Fruit fly (Drosophila melanogaster) S2 (cell line): ENCODE results near the gene Hacd1.

ENCODE experiments used
- CG8478 ChIP-seq: fragments of >200 bp; optimal IDR thresholded peaks from 2 replicates; lab custom pipeline; 2018
- CTCF ChIP-seq, 2 experiments: fragments of >200 bp; optimal IDR thresholded peaks; 2 replicates each; lab custom pipeline; 2018

Gene Hacd1

DNA sequence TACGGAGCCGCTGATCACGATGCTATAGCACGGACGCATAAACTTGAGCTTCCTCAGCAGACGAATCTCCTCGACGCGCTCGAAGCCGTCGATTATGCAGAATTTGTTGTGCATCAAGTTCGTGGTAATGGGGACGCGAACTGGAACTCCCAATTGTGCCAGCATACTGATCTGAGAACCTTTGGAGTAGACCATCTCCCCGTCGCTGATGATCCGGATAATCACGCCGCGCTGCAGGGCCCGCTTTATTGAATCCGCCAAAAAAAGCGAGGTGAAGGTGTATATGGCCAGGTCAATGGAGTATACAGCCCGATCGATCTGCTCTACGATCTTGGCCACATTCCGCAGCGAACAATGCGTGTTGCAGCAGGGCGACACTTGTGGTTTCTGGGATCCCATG is 12.9 kb downstream of the Hacd1 start:
- TF ChIP-seq CTCF (optimal IDR thresholded peaks at IDR 0.05; lab: Kevin White, UChicago) (no peak), CG8478 (lab: Kevin White, UChicago) (no peak)

DNA sequence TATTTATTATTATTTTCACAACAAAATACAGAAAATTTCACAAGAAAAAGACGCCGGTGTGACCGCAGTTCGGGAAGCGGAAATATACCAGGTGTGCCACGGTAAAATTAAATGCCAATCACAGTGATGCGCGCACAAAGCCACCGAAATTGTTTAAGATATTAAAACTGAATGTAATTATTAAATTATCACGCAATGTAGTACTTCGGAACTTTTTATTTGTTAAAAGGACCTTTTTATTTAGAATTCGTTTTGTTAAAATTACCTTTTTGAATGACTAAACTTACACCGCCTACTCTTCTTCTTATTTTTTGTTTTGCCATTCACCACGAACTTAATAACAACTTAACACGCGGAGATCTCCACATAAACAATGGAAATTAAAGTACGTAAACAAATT is 14.1 kb downstream of the Hacd1 start, which contains the start of the genes CG6686 and CG34163:
Gene CG6686, minus strand, starts transcription at position 95 of the 400 bp plus-strand sequence.
Gene CG34163, plus strand, starts transcription at position 326 of the 400 bp plus-strand sequence.
- no peak for TF ChIP-seq CG8478 (lab: Kevin White, UChicago)
- no peak for TF ChIP-seq CTCF (optimal IDR thresholded peaks at IDR 0.05; lab: Kevin White, UChicago)

DNA sequence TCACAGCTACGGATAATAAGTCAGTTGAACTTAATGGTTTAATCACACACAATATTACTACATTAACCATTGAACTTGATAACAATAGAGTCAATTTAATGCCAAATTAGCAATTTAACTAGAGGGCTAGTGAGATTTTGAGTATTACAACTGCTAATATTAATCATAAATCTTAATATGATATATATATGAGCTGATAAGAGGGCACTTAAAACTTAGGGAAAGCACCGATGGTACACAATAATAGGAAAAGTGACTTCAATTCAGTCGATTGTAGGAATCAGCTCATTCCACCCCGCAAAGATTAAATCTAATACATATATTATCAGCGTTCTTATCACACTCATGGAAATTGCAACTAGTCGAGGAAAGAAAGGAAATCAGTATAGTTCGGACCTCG is 20.9 kb downstream of the Hacd1 start, which contains the start of gene CG16965:
Gene CG16965, plus strand, starts transcription at position 382 of the 400 bp plus-strand sequence.
- TF ChIP-seq CTCF (optimal IDR thresholded peaks at IDR 0.05; lab: Kevin White, UChicago): no peak

DNA sequence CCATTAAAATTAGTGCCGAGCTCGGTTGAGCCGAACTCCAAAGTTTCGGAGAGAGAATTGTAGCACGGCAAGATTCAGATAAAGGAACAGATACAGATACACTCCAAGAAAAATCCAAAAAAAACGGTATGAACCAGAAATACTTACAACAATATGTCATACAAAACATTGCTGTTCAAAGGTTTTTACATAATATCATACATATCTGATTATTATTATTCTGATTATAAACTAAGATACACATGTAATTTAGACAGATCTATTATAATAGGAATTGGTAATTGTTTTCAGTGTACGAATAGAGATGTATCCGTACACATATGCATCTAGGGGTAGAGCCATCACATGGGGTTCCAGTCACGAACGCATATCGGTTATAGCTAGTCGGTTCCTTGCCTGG is 22.0 kb downstream of the Hacd1 start:
- no peak for TF ChIP-seq CG8478 (lab: Kevin White, UChicago)
- no peak for TF ChIP-seq CTCF (optimal IDR thresholded peaks at IDR 0.05; lab: Kevin White, UChicago)

DNA sequence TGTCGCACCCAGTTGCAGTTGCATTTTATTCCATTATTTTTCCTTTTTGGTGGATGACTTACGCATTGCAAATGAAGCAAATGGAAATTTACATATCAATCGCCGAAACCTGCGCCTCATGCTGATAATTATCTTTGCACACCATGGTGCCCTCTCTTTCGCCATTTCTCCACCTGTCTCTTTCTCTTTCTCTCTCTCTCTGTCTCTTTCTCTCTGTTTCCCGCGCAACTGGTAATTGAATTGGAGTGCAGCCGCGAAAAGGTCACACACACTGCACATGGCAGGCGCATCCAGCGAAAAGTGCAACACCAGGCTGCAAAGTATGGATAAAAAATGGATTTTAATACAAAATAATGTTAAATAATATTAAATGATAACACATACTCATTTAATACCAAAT is 24.3 kb downstream of the Hacd1 start:
- TF ChIP-seq CG8478 (lab: Kevin White, UChicago) (no peak), CTCF (optimal IDR thresholded peaks at IDR 0.05; lab: Kevin White, UChicago) (no peak)

DNA sequence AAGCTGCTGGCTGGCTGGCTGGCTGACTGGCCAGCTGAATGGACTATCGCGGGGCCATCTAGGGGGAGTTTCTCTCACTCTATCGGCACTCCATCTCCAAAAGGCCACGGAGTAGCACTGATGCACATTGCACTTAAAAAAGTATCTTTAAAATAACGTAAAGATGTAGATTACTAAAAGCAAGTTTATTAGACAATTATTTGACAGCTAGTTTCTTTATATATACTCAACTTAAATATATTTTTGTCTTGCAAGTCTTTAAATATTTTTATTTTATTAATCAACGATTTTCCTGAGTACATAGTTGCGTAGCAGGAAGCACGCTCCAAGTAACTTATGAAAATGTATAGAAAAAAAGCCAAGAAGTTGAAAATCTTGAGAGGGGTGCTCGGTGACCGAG is 25.1 kb downstream of the Hacd1 start:
- TF ChIP-seq CG8478 (lab: Kevin White, UChicago): no peak
- TF ChIP-seq CTCF (optimal IDR thresholded peaks at IDR 0.05; lab: Kevin White, UChicago): no peak

DNA sequence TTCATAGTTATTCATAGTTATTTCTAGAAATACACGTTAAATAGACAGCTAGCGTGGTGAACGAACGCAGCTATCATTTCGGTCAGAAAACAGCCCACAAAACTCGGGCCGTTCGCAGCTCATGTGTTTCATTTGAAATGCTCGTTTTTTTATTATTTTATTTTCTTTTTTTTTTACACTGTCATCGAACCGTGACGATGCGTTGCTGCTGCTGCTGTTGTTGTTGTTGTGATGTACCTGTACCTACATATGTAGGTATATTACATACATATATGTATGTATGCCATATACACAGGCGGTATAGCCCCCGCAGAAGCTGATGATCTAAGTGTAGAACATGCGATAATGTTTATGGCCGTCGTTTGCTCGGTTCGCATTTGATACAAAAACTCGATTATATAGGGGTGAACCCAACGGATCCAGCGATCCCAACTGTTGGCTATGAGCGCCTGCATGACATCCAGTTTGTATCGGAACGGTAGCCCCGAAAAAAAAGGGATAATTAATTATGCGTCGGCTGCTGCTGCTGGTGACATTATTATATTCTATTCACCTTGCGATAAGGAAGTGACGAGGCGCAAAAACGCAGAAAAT is 28.8 kb downstream of the Hacd1 start:
- TF ChIP-seq CTCF (optimal IDR thresholded peaks at IDR 0.05; lab: Kevin White, UChicago) (no peak), CG8478 (lab: Kevin White, UChicago) (no peak)

DNA sequence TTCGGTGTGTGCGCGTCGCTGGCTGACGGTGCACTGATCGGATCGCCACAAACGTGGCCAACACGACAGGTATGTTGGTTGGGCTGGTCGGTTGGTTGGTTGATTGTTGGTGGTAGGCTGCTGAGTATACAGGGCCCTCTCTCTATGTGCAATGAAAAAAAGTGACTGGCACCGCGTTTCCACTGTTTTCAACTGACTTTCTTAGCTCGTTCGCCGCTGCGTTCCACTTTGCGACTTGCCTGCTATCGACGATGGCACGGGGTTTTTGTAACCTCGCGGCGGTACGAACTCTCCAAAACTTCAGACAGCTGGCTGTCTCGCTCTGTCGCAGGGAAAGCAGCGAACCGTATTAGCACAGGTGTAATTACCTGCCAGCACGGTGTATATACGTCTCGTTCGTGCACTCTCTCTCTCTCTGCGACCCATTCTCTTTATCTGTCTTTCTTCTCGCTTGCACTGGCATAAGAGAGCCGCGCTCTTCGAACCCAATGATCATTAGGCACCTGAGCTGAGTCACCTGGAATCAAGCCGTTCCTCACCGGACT is 31.1 kb downstream of the Hacd1 start:
- TF ChIP-seq CTCF (optimal IDR thresholded peaks at IDR 0.05; lab: Kevin White, UChicago) (no peak), CG8478 (lab: Kevin White, UChicago) (no peak)

DNA sequence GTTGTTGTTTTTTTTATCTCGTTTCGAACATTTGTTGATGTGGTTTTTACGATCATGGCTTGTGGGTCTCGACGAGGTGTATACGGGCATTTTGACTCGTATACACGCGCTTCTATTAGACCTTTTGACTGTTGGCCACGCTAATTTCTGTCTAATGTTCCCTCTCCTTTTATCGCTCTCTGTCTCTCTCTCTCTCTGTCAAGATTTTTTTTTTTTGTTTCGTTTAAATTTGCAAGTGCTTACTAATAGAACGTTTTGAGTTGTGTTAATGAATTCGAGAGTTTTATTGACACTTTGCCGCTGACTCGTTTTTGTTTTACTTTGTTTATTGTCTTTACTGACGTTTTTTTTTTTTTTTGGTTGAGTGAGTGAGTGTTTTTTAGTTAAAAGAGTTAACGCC is 31.7 kb downstream of the Hacd1 start:
- TF ChIP-seq CTCF (optimal IDR thresholded peaks at IDR 0.05; lab: Kevin White, UChicago): no peak
- no peak for TF ChIP-seq CG8478 (lab: Kevin White, UChicago)

DNA sequence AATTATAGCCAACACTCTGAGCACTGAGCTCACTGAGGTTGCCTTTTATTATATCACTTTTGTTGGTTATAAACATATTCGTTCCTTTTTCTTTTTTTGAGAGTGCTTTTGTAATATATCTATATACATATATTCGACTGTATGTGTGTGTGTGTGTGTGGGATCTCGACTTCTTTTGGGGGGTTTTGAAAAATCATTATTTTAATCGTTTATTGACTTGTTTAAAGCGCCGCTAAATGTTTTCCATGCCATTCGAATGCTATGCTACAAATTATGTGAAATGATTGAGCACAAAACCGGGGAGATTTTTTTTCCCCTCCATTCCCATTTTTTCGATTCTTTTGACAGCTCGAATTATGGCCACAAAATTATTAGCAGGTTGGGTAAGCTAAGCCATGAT is 32.6 kb downstream of the Hacd1 start:
- TF ChIP-seq CG8478 (lab: Kevin White, UChicago) (no peak), CTCF (optimal IDR thresholded peaks at IDR 0.05; lab: Kevin White, UChicago) (no peak)

DNA sequence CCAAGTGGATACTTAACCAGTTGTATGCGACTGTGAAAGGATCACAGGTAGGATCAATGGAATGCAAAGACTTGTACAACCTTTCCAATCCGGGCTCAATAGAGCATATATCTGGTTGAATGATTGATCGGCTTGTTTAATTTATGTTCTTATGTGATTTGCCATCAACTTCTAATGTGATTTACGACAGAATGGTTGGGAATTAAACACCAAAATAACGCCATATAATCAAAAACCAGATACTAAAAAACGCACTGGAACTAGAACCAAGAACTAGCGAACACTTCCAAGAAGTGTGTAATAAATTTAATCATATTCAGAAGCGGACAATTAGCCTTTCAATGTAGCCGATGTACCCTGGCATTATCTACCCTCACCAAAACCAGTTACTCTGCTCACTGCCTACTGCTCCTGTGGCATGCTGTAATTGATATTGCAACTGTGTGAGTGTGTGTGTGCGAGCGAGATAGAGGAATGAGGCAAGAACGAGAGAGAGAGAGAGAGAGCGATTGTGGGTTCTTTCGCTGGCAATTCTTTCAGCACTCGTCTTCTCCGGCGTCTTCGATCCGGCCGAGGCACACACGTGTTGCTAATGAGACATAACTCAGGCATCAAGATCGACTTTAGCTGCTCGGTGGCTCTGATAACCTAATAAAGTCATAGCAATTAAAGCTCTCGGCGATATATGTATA is 33.3 kb downstream of the Hacd1 start:
- no peak for TF ChIP-seq CG8478 (lab: Kevin White, UChicago)
- TF ChIP-seq CTCF (optimal IDR thresholded peaks at IDR 0.05; lab: Kevin White, UChicago): no peak

DNA sequence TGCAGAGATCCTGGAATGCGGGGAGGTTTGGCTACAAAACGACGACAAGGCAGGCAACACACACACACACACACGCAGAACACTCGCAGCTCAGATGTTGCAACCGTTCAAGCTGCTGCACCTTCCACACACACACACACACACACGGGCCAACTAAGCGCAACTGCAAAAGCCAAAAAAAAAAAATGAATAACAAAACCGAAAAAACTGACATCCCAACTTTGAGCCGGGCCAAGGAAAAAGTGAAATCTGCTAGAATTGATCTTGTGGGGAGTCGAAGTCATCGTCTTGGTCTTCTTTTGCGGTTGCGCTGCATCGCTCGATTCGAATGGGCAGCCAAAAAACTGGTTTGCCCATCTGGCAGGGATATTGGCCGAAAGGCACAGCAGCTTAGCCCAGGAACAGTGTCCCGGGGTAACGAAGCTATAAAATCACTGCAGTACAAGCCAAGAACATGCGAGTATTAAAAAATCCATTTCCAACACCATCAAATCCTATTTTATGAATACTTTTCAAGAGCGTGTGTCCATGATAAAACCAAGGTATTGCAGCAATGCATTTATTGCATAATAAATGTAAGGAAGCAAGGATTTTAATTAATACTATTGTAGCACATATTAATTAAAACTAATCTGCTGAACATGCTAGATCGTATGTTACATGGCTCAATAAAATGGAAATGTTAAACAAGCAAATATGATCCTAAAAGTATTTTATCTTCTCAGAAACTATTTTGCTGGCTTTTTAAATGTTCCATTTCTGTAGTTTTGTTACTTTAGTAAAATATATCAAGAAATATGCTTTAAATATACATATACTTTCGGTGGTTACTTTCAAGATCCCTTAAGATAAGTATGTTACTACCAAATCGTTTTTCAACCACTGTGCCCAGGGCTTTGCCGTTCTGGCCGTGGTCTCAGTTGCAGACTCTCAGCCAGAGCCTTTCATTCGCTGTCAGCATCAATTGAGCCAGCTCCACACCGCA is 36.2 kb downstream of the Hacd1 start:
- TF ChIP-seq CG8478 (lab: Kevin White, UChicago) (no peak), CTCF (optimal IDR thresholded peaks at IDR 0.05; lab: Kevin White, UChicago) (no peak)

DNA sequence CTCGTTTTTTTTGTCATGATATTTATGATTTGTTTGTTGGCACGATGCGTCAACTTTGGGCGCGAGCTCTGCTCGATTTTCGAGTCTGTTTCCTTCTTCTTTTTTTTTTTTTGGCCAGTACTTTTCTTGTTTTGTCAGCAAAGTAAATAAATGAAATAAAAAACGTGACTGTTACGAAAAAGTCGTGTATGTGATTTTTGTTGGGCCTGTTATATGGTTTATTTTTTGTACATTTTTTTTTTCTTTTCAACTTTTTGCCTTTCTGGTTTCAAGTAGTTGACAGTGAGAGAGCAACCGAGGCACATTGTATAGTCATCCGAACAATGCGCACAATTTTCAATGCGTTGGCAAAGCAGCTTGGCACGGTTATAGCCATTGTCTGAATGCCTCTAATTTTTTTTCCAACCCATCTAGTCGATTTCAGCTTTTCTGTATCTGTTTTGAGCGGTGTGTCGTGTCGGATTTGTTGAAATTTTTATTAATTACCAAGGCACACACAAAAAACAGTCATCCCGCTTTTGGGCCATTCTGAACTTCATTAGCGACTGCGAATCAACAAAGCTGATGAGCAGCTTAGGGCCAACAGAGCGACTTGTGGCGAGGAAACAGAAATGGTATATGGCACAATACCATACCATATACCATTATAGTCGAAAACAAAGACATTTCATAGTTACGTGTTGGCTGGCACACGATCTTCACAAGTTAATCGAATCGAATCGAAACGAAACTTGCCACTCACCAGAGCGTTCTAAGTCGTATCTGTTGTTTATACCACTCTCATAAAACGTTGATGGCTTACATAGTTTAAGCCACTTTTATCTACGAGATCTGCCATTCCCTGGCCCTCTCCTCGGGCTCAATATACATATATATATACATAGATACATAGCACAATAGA is 38.4 kb downstream of the Hacd1 start:
- TF ChIP-seq CTCF (optimal IDR thresholded peaks at IDR 0.05; lab: Kevin White, UChicago): no peak
- no peak for TF ChIP-seq CG8478 (lab: Kevin White, UChicago)
